Worm (Caenorhabditis elegans) whole organism, early embryonic: ENCODE measurements around the gene zim-2.

Experiments used
- ama-1 ChIP-seq: fragments of 150-350 bp; optimal IDR thresholded peaks from 2 replicates; lab custom pipeline; 2014
- ets-7 ChIP-seq: sonication (generic microtip); optimal IDR thresholded peaks from 2 replicates; lab custom pipeline; 2016; ENCODE audit warnings: missing genotype, missing genetic modification characterization, missing compliant biosample characterization
- hmbx-1 ChIP-seq: sonication (generic microtip); optimal IDR thresholded peaks from 2 replicates; lab custom pipeline; 2016; ENCODE audit warnings: mild to moderate bottlenecking, missing genetic modification characterization, missing compliant biosample characterization
- hmg-4 ChIP-seq: fragments of 200-800 bp; sonication (Bioruptor generic); optimal IDR thresholded peaks from 2 replicates; lab custom pipeline; 2018; ENCODE audit warnings: mild to moderate bottlenecking, missing genetic modification characterization, missing compliant biosample characterization
- pes-1 ChIP-seq: fragments of 200-800 bp; sonication (Bioruptor generic); IDR thresholded peaks from 2 replicates; pipeline ENCODE4 v1.3.6; 2022; ENCODE audit warnings: missing genetic modification reagents, missing genetic modification characterization, missing compliant biosample characterization
- tbx-37 ChIP-seq: fragments of 200-800 bp; sonication (Bioruptor generic); conservative IDR thresholded peaks from 2 replicates; pipeline ENCODE4 v1.3.6; 2022; ENCODE audit warnings: missing genetic modification reagents, missing genetic modification characterization, missing compliant biosample characterization

DNA sequence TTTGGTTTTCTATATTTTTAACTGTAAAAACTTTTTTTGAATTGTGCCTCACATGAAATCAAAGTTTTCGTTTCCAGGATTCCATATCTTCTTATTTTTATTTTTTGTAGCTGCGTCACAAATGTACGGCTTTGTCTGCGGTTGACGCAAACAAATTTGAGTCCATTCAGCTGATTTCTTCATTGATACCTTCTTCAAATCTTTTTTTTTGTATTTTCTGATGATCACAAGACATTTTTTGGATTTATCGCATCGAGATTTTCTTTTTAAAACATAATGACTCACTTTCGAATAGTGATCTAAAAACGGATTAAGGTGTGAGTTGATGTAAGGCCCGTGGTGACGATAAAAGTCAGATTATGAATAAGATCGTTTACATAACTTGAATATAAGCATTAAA lies 36.4 kb upstream of the zim-2 start:
- TF ChIP-seq pes-1 (GFP tag; lab: Robert Waterston, UW), result no peak
- no peak for TF ChIP-seq ama-1
- TF ChIP-seq hmbx-1 (tag; lab: Kevin White, UChicago), result no peak
- no peak for TF ChIP-seq tbx-37 (GFP tag; lab: Robert Waterston, UW)
- TF ChIP-seq ets-7 (tag; lab: Kevin White, UChicago), result no peak
- no peak for TF ChIP-seq hmg-4
